Worm (Caenorhabditis elegans): ENCODE data around the gene PDB1.1.

ce11 chrX:7596029-7596428, 37.1 kb upstream of the PDB1.1 start:
- TF ChIP-seq T07F8.4 (tag; optimal IDR thresholded peaks at IDR 0.05) (no peak), pha-4 (tag; optimal IDR thresholded peaks at IDR 0.05) (no peak), egrh-3 (GFP tag; IDR thresholded peaks at IDR 0.05) (no peak), B0261.1 (tag; optimal IDR thresholded peaks at IDR 0.05) (no peak)

Measured in whole organism, young adult.